Fruit fly (Drosophila melanogaster) whole organism, embryonic: Measurements from ENCODE around the gene Gr85a.

Experiments used
- BEAF-32 ChIP-seq: fragments of 200-800 bp; sonication (Bioruptor generic); optimal IDR thresholded peaks from 3 replicates; lab custom pipeline; 2017; ENCODE audit warnings: missing biosample characterization, missing genetic modification characterization, mild to moderate bottlenecking, moderate library complexity, missing genetic modification reagents
- CG10543 ChIP-seq: fragments of 200-800 bp; sonication (Bioruptor generic); optimal IDR thresholded peaks from 3 replicates; lab custom pipeline; 2017; ENCODE audit warnings: missing biosample characterization, mild to moderate bottlenecking, missing genetic modification characterization, moderate library complexity
- CG11695 ChIP-seq: fragments of 200-800 bp; sonication (Bioruptor generic); IDR thresholded peaks from 3 replicates; pipeline ENCODE4 v1.3.6; 2022; ENCODE audit warnings: missing biosample characterization, missing genetic modification characterization
- CG12299 ChIP-seq: fragments of 200-800 bp; sonication (Bioruptor generic); optimal IDR thresholded peaks from 2 replicates; lab custom pipeline; 2018; ENCODE audit warnings: missing biosample characterization, mild to moderate bottlenecking, missing genetic modification characterization
- CG1233 ChIP-seq: fragments of 200-800 bp; sonication (Bioruptor generic); optimal IDR thresholded peaks from 4 replicates; lab custom pipeline; 2018; ENCODE audit warnings: missing biosample characterization, mild to moderate bottlenecking, missing genetic modification characterization
- CG13624 ChIP-seq: fragments of 200-800 bp; sonication (Bioruptor generic); optimal IDR thresholded peaks from 2 replicates; lab custom pipeline; 2016; ENCODE audit warnings: missing biosample characterization, missing genetic modification characterization
- CG13775 ChIP-seq: fragments of 200-800 bp; sonication (Bioruptor generic); optimal IDR thresholded peaks from 3 replicates; lab custom pipeline; 2017; ENCODE audit warnings: missing biosample characterization, mild to moderate bottlenecking, missing genetic modification characterization
- CG1529 ChIP-seq: fragments of 200-800 bp; sonication (Bioruptor generic); optimal IDR thresholded peaks from 3 replicates; lab custom pipeline; 2018; ENCODE audit warnings: missing biosample characterization, missing genetic modification characterization
- CG17359 ChIP-seq: fragments of 200-800 bp; sonication (Bioruptor generic); optimal IDR thresholded peaks from 3 replicates; lab custom pipeline; 2018; ENCODE audit warnings: missing biosample characterization, mild to moderate bottlenecking, missing genetic modification characterization, moderate library complexity
- CG17612 ChIP-seq: fragments of 200-800 bp; sonication (Bioruptor generic); IDR thresholded peaks from 2 replicates; pipeline ENCODE4 v1.3.6; 2022; ENCODE audit warnings: missing biosample characterization, missing genetic modification characterization
- CG17912 ChIP-seq: fragments of 200-800 bp; sonication (Bioruptor generic); optimal IDR thresholded peaks from 2 replicates; lab custom pipeline; 2018; ENCODE audit warnings: missing biosample characterization, mild to moderate bottlenecking, missing genetic modification characterization
- CG18262 ChIP-seq: fragments of 200-800 bp; optimal IDR thresholded peaks from 3 replicates; lab custom pipeline; 2019; ENCODE audit warnings: missing biosample characterization, mild to moderate bottlenecking, missing genetic modification characterization, moderate library complexity
- CG18476 ChIP-seq: fragments of 200-800 bp; sonication (Bioruptor generic); optimal IDR thresholded peaks from 2 replicates; lab custom pipeline; 2016; ENCODE audit warnings: missing biosample characterization, mild to moderate bottlenecking, missing genetic modification characterization
- CG31441 ChIP-seq: fragments of 200-800 bp; sonication (Bioruptor generic); IDR thresholded peaks from 2 replicates; pipeline ENCODE4 v1.3.6; 2022; ENCODE audit warnings: missing biosample characterization, missing genetic modification characterization
- CG32532 ChIP-seq: fragments of 200-800 bp; sonication (Bioruptor generic); IDR thresholded peaks from 2 replicates; pipeline ENCODE4 v1.3.6; 2022; ENCODE audit warnings: missing biosample characterization, missing genetic modification characterization
- CG3726 ChIP-seq: fragments of 200-800 bp; sonication (Bioruptor generic); IDR thresholded peaks from 3 replicates; pipeline ENCODE4, ENCODE4 v1.3.6; 2022; ENCODE audit warnings: missing biosample characterization, missing genetic modification characterization
- CG3838 ChIP-seq: fragments of 200-800 bp; sonication (Bioruptor generic); optimal IDR thresholded peaks from 3 replicates; lab custom pipeline; 2016; ENCODE audit warnings: missing biosample characterization, missing genetic modification characterization
- CG4424 ChIP-seq: fragments of 200-800 bp; sonication (Bioruptor generic); optimal IDR thresholded peaks from 3 replicates; lab custom pipeline; 2016; ENCODE audit warnings: missing biosample characterization, missing genetic modification characterization
- CG5245 ChIP-seq: fragments of 200-800 bp; sonication (Bioruptor generic); optimal IDR thresholded peaks from 3 replicates; lab custom pipeline; 2016; ENCODE audit warnings: missing biosample characterization, missing genetic modification characterization
- CG6791 ChIP-seq: fragments of 200-800 bp; sonication (Bioruptor generic); IDR thresholded peaks from 3 replicates; pipeline ENCODE4 v1.3.6; 2022; ENCODE audit warnings: missing biosample characterization, missing genetic modification characterization; ENCODE audit not compliant: partially characterized antibody
- CG9932 ChIP-seq: fragments of 200-800 bp; sonication (Bioruptor generic); IDR thresholded peaks from 2 replicates; pipeline ENCODE4 v1.3.6; 2022; ENCODE audit warnings: missing biosample characterization, missing genetic modification characterization
- Dll ChIP-seq: fragments of 200-800 bp; sonication (Bioruptor generic); IDR thresholded peaks from 4 replicates; pipeline ENCODE4 v1.3.6; 2022; ENCODE audit warnings: missing biosample characterization, missing genetic modification characterization; ENCODE audit not compliant: partially characterized antibody
- H15 ChIP-seq: fragments of 200-800 bp; sonication (Bioruptor generic); IDR thresholded peaks from 3 replicates; pipeline ENCODE4 v1.3.6; 2022; ENCODE audit warnings: missing biosample characterization, missing genetic modification characterization
- HLH54F ChIP-seq: fragments of 200-800 bp; sonication (Bioruptor generic); optimal IDR thresholded peaks from 3 replicates; lab custom pipeline; 2016; ENCODE audit warnings: missing biosample characterization, missing genetic modification characterization
- Hand ChIP-seq: fragments of 200-800 bp; sonication (Bioruptor generic); optimal IDR thresholded peaks from 2 replicates; lab custom pipeline; 2017; ENCODE audit warnings: mild to moderate bottlenecking, missing biosample characterization, missing genetic modification reagents, missing genetic modification characterization
- Hey ChIP-seq: fragments of 200-800 bp; sonication (Bioruptor generic); optimal IDR thresholded peaks from 3 replicates; lab custom pipeline; 2018; ENCODE audit warnings: missing biosample characterization, mild to moderate bottlenecking, missing genetic modification characterization
- Hmx ChIP-seq: fragments of 200-800 bp; sonication (Bioruptor generic); optimal IDR thresholded peaks from 2 replicates; lab custom pipeline; 2016; ENCODE audit warnings: missing biosample characterization, missing genetic modification characterization
- Hr51 ChIP-seq, 2 experiments: fragments of 200-800 bp; sonication (Bioruptor generic); optimal IDR thresholded peaks; 2 replicates in 1 of 2; 3 replicates in 1 of 2; lab custom pipeline; 2016 to 2018; ENCODE audit warnings: missing biosample characterization in 2 of 2, missing genetic modification characterization in 2 of 2, mild to moderate bottlenecking in 1 of 2, moderate library complexity in 1 of 2
- Meics ChIP-seq: fragments of 200-800 bp; sonication (Bioruptor generic); optimal IDR thresholded peaks from 2 replicates; lab custom pipeline; 2017; ENCODE audit warnings: missing biosample characterization, mild to moderate bottlenecking, missing genetic modification characterization
- Scr ChIP-seq: fragments of 200-800 bp; sonication (Bioruptor generic); IDR thresholded peaks from 2 replicates; pipeline ENCODE4 v1.3.6; 2022; ENCODE audit warnings: missing biosample characterization, missing genetic modification characterization; ENCODE audit not compliant: partially characterized antibody
- Sox100B ChIP-seq: fragments of 200-800 bp; sonication (Bioruptor generic); optimal IDR thresholded peaks from 3 replicates; lab custom pipeline; 2018; ENCODE audit warnings: missing biosample characterization, mild to moderate bottlenecking, missing genetic modification characterization
- Tbp ChIP-seq: fragments of >200 bp; optimal IDR thresholded peaks from 2 replicates; lab custom pipeline; 2018; ENCODE audit warnings: missing biosample characterization, missing genetic modification characterization
- YL-1 ChIP-seq: fragments of 200-800 bp; sonication (Bioruptor generic); optimal IDR thresholded peaks from 3 replicates; lab custom pipeline; 2017; ENCODE audit warnings: missing biosample characterization, mild to moderate bottlenecking, missing genetic modification characterization
- ara ChIP-seq: fragments of 200-800 bp; sonication (Bioruptor generic); IDR thresholded peaks from 2 replicates; pipeline ENCODE4 v1.3.6; 2022; ENCODE audit warnings: missing biosample characterization, missing genetic modification characterization
- ash1 ChIP-seq: fragments of 200-800 bp; sonication (Bioruptor generic); optimal IDR thresholded peaks from 2 replicates; lab custom pipeline; 2018; ENCODE audit warnings: missing biosample characterization, mild to moderate bottlenecking, missing genetic modification characterization
- bsh ChIP-seq, 2 experiments: fragments of 200-800 bp; sonication (Bioruptor generic); optimal IDR thresholded peaks; 2 replicates each; lab custom pipeline; 2017 to 2018; ENCODE audit warnings: mild to moderate bottlenecking in 2 of 2, missing biosample characterization in 2 of 2, missing genetic modification characterization in 2 of 2, moderate library complexity in 1 of 2
- chn ChIP-seq: fragments of 200-800 bp; sonication (Bioruptor generic); optimal IDR thresholded peaks from 2 replicates; lab custom pipeline; 2016; ENCODE audit warnings: missing biosample characterization, missing genetic modification characterization
- croc ChIP-seq: fragments of 200-800 bp; sonication (Bioruptor generic); conservative IDR thresholded peaks from 3 replicates; pipeline ENCODE4 v1.3.6; 2022; ENCODE audit warnings: missing biosample characterization, missing genetic modification characterization
- disco-r ChIP-seq: fragments of 200-800 bp; sonication (Bioruptor generic); optimal IDR thresholded peaks from 2 replicates; lab custom pipeline; 2016; ENCODE audit warnings: missing biosample characterization, missing genetic modification characterization
- esg ChIP-seq: fragments of 200-800 bp; sonication (Bioruptor generic); conservative IDR thresholded peaks from 2 replicates; pipeline ENCODE4 v1.3.6; 2022; ENCODE audit warnings: missing biosample characterization, missing genetic modification characterization
- eyg ChIP-seq: fragments of 200-800 bp; sonication (Bioruptor generic); optimal IDR thresholded peaks from 3 replicates; lab custom pipeline; 2016; ENCODE audit warnings: missing biosample characterization, missing genetic modification characterization
- fd96Cb ChIP-seq: fragments of 200-800 bp; sonication (Bioruptor generic); optimal IDR thresholded peaks from 2 replicates; lab custom pipeline; 2018; ENCODE audit warnings: missing biosample characterization, mild to moderate bottlenecking, missing genetic modification characterization, moderate library complexity
- grau ChIP-seq: fragments of 200-800 bp; optimal IDR thresholded peaks from 3 replicates; lab custom pipeline; 2019; ENCODE audit warnings: missing biosample characterization, mild to moderate bottlenecking, missing genetic modification characterization, moderate library complexity
- gsb-n ChIP-seq: fragments of 200-800 bp; sonication (Bioruptor generic); optimal IDR thresholded peaks from 3 replicates; lab custom pipeline; 2018; ENCODE audit warnings: missing biosample characterization, mild to moderate bottlenecking, missing genetic modification characterization
- mld ChIP-seq: fragments of 200-800 bp; sonication (Bioruptor generic); IDR thresholded peaks from 3 replicates; pipeline ENCODE4 v1.3.6; 2022; ENCODE audit warnings: missing biosample characterization, missing genetic modification characterization; ENCODE audit not compliant: partially characterized antibody
- oc ChIP-seq: fragments of 200-800 bp; sonication (Bioruptor generic); optimal IDR thresholded peaks from 2 replicates; lab custom pipeline; 2018; ENCODE audit warnings: missing biosample characterization, mild to moderate bottlenecking, missing genetic modification characterization, moderate library complexity
- org-1 ChIP-seq: fragments of 200-800 bp; sonication (Bioruptor generic); optimal IDR thresholded peaks from 2 replicates; lab custom pipeline; 2017; ENCODE audit warnings: missing biosample characterization, missing genetic modification characterization
- tap ChIP-seq: fragments of 200-800 bp; optimal IDR thresholded peaks from 3 replicates; lab custom pipeline; 2019; ENCODE audit warnings: missing biosample characterization, mild to moderate bottlenecking, missing genetic modification characterization, moderate library complexity
- tup ChIP-seq: fragments of 200-800 bp; sonication (Bioruptor generic); optimal IDR thresholded peaks from 2 replicates; lab custom pipeline; 2016; ENCODE audit warnings: missing biosample characterization, mild to moderate bottlenecking, missing genetic modification characterization, moderate library complexity
- unpg ChIP-seq: fragments of 200-800 bp; sonication (Bioruptor generic); optimal IDR thresholded peaks from 3 replicates; lab custom pipeline; 2018; ENCODE audit warnings: missing biosample characterization, mild to moderate bottlenecking, missing genetic modification characterization, moderate library complexity
- vfl ChIP-seq: fragments of 200-800 bp; sonication (Bioruptor generic); optimal IDR thresholded peaks from 2 replicates; lab custom pipeline; 2016; ENCODE audit warnings: missing biosample characterization, missing genetic modification characterization

Gene Gr85a

dm6 chr3R:10034995-10035446 lies 38.4 kb upstream of the Gr85a start (continued):
- TF ChIP-seq Dll: 0 out of 4 replicates have a peak, but pooled peaks have one; percentile 17
- no peak for TF ChIP-seq Hand (GFP tag; lab: Kevin White, UChicago)
- no peak for TF ChIP-seq H15 (GFP tag; lab: Robert Waterston, UW)
- TF ChIP-seq CG10543: peak; percentile 7
- TF ChIP-seq CG13624 (GFP tag; lab: Kevin White, UChicago): no peak
- no peak for TF ChIP-seq CG3726
- TF ChIP-seq CG1529 (GFP tag; lab: Kevin White, UChicago): no peak
- TF ChIP-seq CG6791: no peak
- no peak for TF ChIP-seq Scr
- TF ChIP-seq YL-1 (GFP tag; lab: Kevin White, UChicago): no peak
- no peak for TF ChIP-seq disco-r (GFP tag; lab: Kevin White, UChicago)
- TF ChIP-seq tup (GFP tag; lab: Kevin White, UChicago): no peak
- TF ChIP-seq esg (GFP tag; lab: Robert Waterston, UW): no peak
- TF ChIP-seq CG18262: peak; percentile 52
- no peak for TF ChIP-seq CG13775 (GFP tag; lab: Kevin White, UChicago)
- no peak for TF ChIP-seq Hr51 (GFP tag; optimal IDR thresholded peaks at IDR 0.05; lab: Kevin White, UChicago)
- no peak for TF ChIP-seq eyg
- no peak for TF ChIP-seq Sox100B
- no peak for TF ChIP-seq org-1 (GFP tag; lab: Kevin White, UChicago)
- no peak for TF ChIP-seq tap (tag; lab: Kevin White, UChicago)
- peak; percentile 30; the same call in 1 of the 2 replicates for TF ChIP-seq CG32532 (GFP tag; lab: Robert Waterston, UW)
- TF ChIP-seq oc: no peak
- peak; percentile 2 for TF ChIP-seq grau
- TF ChIP-seq CG17912: no peak
- TF ChIP-seq CG12299 (tag; lab: Kevin White, UChicago): no peak
- no peak for TF ChIP-seq gsb-n (tag; lab: Kevin White, UChicago)
- TF ChIP-seq CG1233 (GFP tag; lab: Kevin White, UChicago): no peak
- TF ChIP-seq CG3838 (GFP tag; lab: Kevin White, UChicago): no peak
- no peak for TF ChIP-seq CG17612 (GFP tag; lab: Robert Waterston, UW)
- 0 out of 3 replicates have a peak, but pooled peaks have one; percentile 39 for TF ChIP-seq mld (GFP tag; lab: Robert Waterston, UW)
- no peak for TF ChIP-seq bsh (GFP tag; optimal IDR thresholded peaks at IDR 0.05; lab: Kevin White, UChicago)
- TF ChIP-seq CG4424 (GFP tag; lab: Kevin White, UChicago): no peak
- TF ChIP-seq CG9932 (GFP tag; lab: Robert Waterston, UW): no peak
- TF ChIP-seq ara (GFP tag; lab: Robert Waterston, UW): no peak
- TF ChIP-seq chn: no peak
- TF ChIP-seq CG17359 (tag; lab: Kevin White, UChicago): peak; percentile 37
- no peak for TF ChIP-seq fd96Cb (tag; lab: Kevin White, UChicago)
- TF ChIP-seq croc (GFP tag; lab: Robert Waterston, UW): no peak
- TF ChIP-seq Hmx (GFP tag; lab: Kevin White, UChicago): no peak
- no peak for TF ChIP-seq CG11695 (GFP tag; lab: Robert Waterston, UW)
- TF ChIP-seq HLH54F (GFP tag; lab: Kevin White, UChicago): no peak
- TF ChIP-seq BEAF-32: no peak
- TF ChIP-seq CG31441: no peak
- no peak for TF ChIP-seq CG18476
- TF ChIP-seq Tbp: no peak
- TF ChIP-seq Meics (GFP tag; lab: Kevin White, UChicago): peak; percentile 89
- TF ChIP-seq unpg (GFP tag; lab: Kevin White, UChicago): no peak
- no peak for TF ChIP-seq Hey (tag; lab: Kevin White, UChicago)
- TF ChIP-seq ash1 (GFP tag; lab: Kevin White, UChicago): no peak
- no peak for TF ChIP-seq vfl
- TF ChIP-seq CG5245 (GFP tag; lab: Kevin White, UChicago): no peak
